Worm (Caenorhabditis elegans): ENCODE results near the gene ogt-1.

DNA sequence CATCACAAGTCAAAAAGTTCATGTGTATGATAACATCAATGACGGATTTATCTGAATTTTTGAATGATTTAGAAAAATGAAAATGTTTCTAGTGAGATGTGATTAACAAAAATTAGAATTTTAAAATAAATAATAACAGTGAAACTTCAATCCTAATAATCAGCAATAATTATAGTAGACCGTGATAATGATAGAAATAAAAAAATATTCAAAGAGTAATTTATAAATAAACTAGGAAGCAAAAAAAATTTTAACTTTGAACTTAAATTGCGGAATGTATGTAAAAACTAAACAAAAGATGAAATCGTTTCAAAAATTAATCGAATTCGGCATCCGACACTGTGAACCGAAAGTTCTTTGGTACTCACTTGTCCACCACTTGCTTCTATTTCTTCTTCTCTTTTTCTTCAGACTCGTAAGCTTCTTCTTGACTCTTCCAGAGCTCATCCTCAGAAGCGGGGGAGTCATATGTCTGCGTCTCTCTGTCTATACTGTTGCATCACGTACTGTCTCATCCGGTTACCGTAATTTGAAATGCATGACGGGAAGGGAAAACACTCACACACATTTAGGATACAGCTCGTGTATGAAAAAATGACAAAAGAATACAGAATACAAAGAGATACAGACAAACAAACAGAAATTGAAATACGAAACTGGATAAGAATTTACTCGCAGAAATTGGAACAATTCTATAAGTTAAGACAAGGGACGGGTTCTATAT lies 39.5 kb upstream of the ogt-1 start, which contains the start of gene mec-14:
- TF ChIP-seq jun-1 (tag; optimal IDR thresholded peaks at IDR 0.05) (no peak), lsy-2 (tag; optimal IDR thresholded peaks at IDR 0.05) (no peak), ztf-11 (tag; optimal IDR thresholded peaks at IDR 0.05) (no peak), daf-12 (tag; optimal IDR thresholded peaks at IDR 0.05) (no peak), snpc-4 (tag; optimal IDR thresholded peaks at IDR 0.05) (no peak), ama-1 (optimal IDR thresholded peaks at IDR 0.05) (no peak), php-3 (GFP tag; IDR thresholded peaks at IDR 0.05) (no peak), dmd-8 (GFP tag; IDR thresholded peaks at IDR 0.05) (no peak), ceh-82 (tag; optimal IDR thresholded peaks at IDR 0.05) (no peak), lin-39 (tag; optimal IDR thresholded peaks at IDR 0.05) (no peak), madf-5 (GFP tag; IDR thresholded peaks at IDR 0.05) (no peak)
